Worm (Caenorhabditis elegans): Measurements from ENCODE around the gene T05C3.2.

T05C3.2 gene

ce11 chrV:5499475-5499874 is 5.9 kb downstream of the T05C3.2 start:
- no peak for TF ChIP-seq pha-4 (tag; optimal IDR thresholded peaks at IDR 0.05)
- no peak for TF ChIP-seq ceh-9 (tag; optimal IDR thresholded peaks at IDR 0.05)
- TF ChIP-seq ceh-16 (tag; optimal IDR thresholded peaks at IDR 0.05): no peak
- TF ChIP-seq sea-2 (GFP tag; optimal IDR thresholded peaks at IDR 0.05): no peak
- peak; percentile 50 for TF ChIP-seq nfya-1 (tag; optimal IDR thresholded peaks at IDR 0.05; ENCODE audit: insufficient read depth)
- no peak for TF ChIP-seq nhr-23 (tag; optimal IDR thresholded peaks at IDR 0.05)

DNA sequence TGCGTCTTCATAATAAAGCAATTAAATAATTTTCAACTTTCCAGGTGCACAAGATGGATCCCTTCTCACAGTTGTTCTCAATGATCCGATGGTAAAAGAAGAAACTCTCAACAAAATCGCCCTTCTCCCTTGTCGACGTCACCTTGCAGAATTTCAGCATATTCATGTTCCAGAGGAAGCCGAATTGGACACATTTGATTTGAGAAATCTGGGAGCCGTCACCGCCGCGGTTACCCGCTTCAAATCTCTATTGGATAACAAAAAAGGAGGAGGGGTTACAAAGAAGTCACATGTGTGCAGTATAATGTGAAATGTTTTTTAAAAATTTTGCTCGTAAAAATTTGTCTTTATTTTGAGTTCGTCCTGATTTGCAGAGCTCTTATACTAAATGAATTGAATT is 9.2 kb downstream of the T05C3.2 start:
- TF ChIP-seq daf-12 (tag; optimal IDR thresholded peaks at IDR 0.05): no peak
- TF ChIP-seq lin-15B (tag; optimal IDR thresholded peaks at IDR 0.05): no peak
- TF ChIP-seq egl-27 (tag; optimal IDR thresholded peaks at IDR 0.05): no peak
- TF ChIP-seq ama-1 (optimal IDR thresholded peaks at IDR 0.05): peak; percentile 66
- TF ChIP-seq jun-1 (tag; optimal IDR thresholded peaks at IDR 0.05): no peak
- TF ChIP-seq elt-2 (tag; optimal IDR thresholded peaks at IDR 0.05): peak; percentile 18
- no peak for TF ChIP-seq hmg-11 (tag; optimal IDR thresholded peaks at IDR 0.05)
- TF ChIP-seq nhr-67 (tag; optimal IDR thresholded peaks at IDR 0.05): no peak

DNA sequence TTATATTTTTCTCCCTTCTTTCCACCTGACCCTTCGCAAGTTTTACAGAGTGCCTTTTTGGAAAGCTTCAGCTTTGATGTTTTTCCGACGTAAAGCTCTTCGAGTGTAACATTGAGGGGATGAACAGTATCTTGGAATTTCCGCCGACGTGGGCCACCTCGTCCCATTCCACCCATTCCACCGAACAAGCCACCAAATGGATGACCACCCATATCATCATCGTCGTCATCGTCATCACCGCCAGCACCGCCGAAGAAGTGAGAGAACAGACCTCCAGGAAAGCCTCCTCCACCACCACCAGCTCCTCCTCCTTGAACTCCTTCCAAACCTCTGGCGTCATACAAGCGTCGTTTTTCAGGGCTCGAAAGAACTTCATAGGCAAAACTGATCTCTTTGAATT is 10.7 kb downstream of the T05C3.2 start:
- TF ChIP-seq nhr-76 (tag; optimal IDR thresholded peaks at IDR 0.05) (no peak), zag-1 (tag; optimal IDR thresholded peaks at IDR 0.05) (no peak)

ce11 chrV:5504807-5505442 is 11.4 kb downstream of the T05C3.2 start, which contains the start of the genes dnj-19 and nhr-47:
TSS of gene dnj-19 (minus strand) at chrV:5504857.
TSS of gene nhr-47 (plus strand) at chrV:5505253.
- peak; percentile 80 for TF ChIP-seq elt-2 (tag; optimal IDR thresholded peaks at IDR 0.05)
- peak; percentile 70 for TF ChIP-seq R02D3.7 (tag; optimal IDR thresholded peaks at IDR 0.05)
- peak; percentile 21 for TF ChIP-seq nhr-77 (tag; optimal IDR thresholded peaks at IDR 0.05)
- TF ChIP-seq aly-2 (tag; optimal IDR thresholded peaks at IDR 0.05): no peak
- TF ChIP-seq mml-1 (tag; optimal IDR thresholded peaks at IDR 0.05): no peak
- peak; percentile 91 for TF ChIP-seq nhr-23 (tag; optimal IDR thresholded peaks at IDR 0.05)
- no peak for TF ChIP-seq ceh-9 (tag; optimal IDR thresholded peaks at IDR 0.05)
- peak; percentile 66 for TF ChIP-seq ceh-82 (tag; optimal IDR thresholded peaks at IDR 0.05)
- TF ChIP-seq skn-1 (tag; optimal IDR thresholded peaks at IDR 0.05): peak; percentile 85
- TF ChIP-seq zag-1 (tag; optimal IDR thresholded peaks at IDR 0.05): no peak
- no peak for TF ChIP-seq elt-3 (tag; optimal IDR thresholded peaks at IDR 0.05)
- peak; percentile 56 for TF ChIP-seq fkh-10 (GFP tag; optimal IDR thresholded peaks at IDR 0.05)
- TF ChIP-seq ama-1 (optimal IDR thresholded peaks at IDR 0.05): peak; percentile 68
- TF ChIP-seq ceh-16 (tag; optimal IDR thresholded peaks at IDR 0.05): no peak
- TF ChIP-seq nhr-28 (tag; optimal IDR thresholded peaks at IDR 0.05): no peak
- TF ChIP-seq sea-2 (GFP tag; optimal IDR thresholded peaks at IDR 0.05): no peak
- peak; percentile 26 for TF ChIP-seq pqm-1 (tag; optimal IDR thresholded peaks at IDR 0.05)
- peak; percentile 24 for TF ChIP-seq mdl-1 (tag; optimal IDR thresholded peaks at IDR 0.05)
- TF ChIP-seq fkh-2 (tag; optimal IDR thresholded peaks at IDR 0.05): no peak
- TF ChIP-seq nfya-1 (tag; optimal IDR thresholded peaks at IDR 0.05; ENCODE audit: insufficient read depth): peak; percentile 89
- no peak for TF ChIP-seq fos-1 (tag; optimal IDR thresholded peaks at IDR 0.05)
- no peak for TF ChIP-seq nhr-12 (tag; optimal IDR thresholded peaks at IDR 0.05)
- TF ChIP-seq eor-1 (tag; optimal IDR thresholded peaks at IDR 0.05): no peak
- peak; percentile 90 for TF ChIP-seq tbx-2 (tag; optimal IDR thresholded peaks at IDR 0.05)
- TF ChIP-seq nhr-43 (tag; optimal IDR thresholded peaks at IDR 0.05; ENCODE audit: poor library complexity, severe bottlenecking): peak; percentile 87
- peak; percentile 48 for TF ChIP-seq egl-27 (tag; optimal IDR thresholded peaks at IDR 0.05)
- TF ChIP-seq daf-12 (tag; optimal IDR thresholded peaks at IDR 0.05): no peak
- peak; percentile 42 for TF ChIP-seq egl-5 (tag; optimal IDR thresholded peaks at IDR 0.05)
- TF ChIP-seq pha-4 (tag; optimal IDR thresholded peaks at IDR 0.05): peak; percentile 85
- TF ChIP-seq unc-39 (tag; optimal IDR thresholded peaks at IDR 0.05): no peak
- peak; percentile 59 for TF ChIP-seq ztf-4 (tag; optimal IDR thresholded peaks at IDR 0.05)
- no peak for TF ChIP-seq ZK546.5 (tag; optimal IDR thresholded peaks at IDR 0.05)
- TF ChIP-seq nhr-237 (tag; optimal IDR thresholded peaks at IDR 0.05): no peak
- peak; percentile 91 for TF ChIP-seq jun-1 (tag; optimal IDR thresholded peaks at IDR 0.05)
- TF ChIP-seq lin-15B (tag; optimal IDR thresholded peaks at IDR 0.05): peak; percentile 84
- TF ChIP-seq ceh-28 (tag; optimal IDR thresholded peaks at IDR 0.05): peak; percentile 87
- peak; percentile 92 for TF ChIP-seq lin-39 (tag; optimal IDR thresholded peaks at IDR 0.05)
- peak; percentile 21 for TF ChIP-seq elt-1 (tag; optimal IDR thresholded peaks at IDR 0.05)
- TF ChIP-seq lsy-12 (tag; optimal IDR thresholded peaks at IDR 0.05): peak; percentile 93
- no peak for TF ChIP-seq unc-62 (GFP tag; optimal IDR thresholded peaks at IDR 0.05)
- TF ChIP-seq nhr-76 (tag; optimal IDR thresholded peaks at IDR 0.05): no peak
- TF ChIP-seq nhr-25 (tag; optimal IDR thresholded peaks at IDR 0.05): peak; percentile 92
- no peak for TF ChIP-seq nhr-11 (tag; optimal IDR thresholded peaks at IDR 0.05)
- no peak for TF ChIP-seq nhr-67 (tag; optimal IDR thresholded peaks at IDR 0.05)
- peak; percentile 82 for TF ChIP-seq hmg-11 (tag; optimal IDR thresholded peaks at IDR 0.05)

Measured in whole organism, L3 larva.